Comparison of ENCODE assay signal across 5 worm cellular contexts in the genomic region with DNA sequence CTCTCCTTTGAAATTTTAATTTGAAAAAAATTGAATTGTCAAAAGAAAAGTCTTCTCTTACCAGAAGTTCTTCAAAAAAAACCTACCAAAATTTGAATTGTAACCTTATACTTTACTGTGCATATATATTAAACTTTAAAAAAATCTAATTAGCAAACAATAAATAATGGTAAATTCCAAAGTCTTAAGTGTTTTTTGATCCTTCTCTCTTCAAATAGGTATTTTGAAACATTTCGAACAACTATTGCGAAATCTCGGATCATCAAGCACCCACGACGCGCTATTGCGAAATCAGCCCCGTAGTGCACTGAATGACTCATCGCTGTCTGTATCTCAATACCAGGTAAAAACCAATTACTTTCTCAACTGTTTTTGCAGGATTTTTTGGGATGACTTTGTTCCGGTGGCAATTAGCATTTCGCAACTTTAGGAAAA.
TF ChIP-seq lines count a peak whose summit lies in the region.

No protein-coding gene starts in this region.

TF ChIP-seq in whole organism, L1 larva, 84 proteins besides CTCF, POLR2A, EP300 and RAD21 (continues in another document):
- TF ChIP-seq zag-1 (tag; optimal IDR thresholded peaks at IDR 0.05; lab: Kevin White, UChicago), result no peak
- TF ChIP-seq tbx-2 (tag; optimal IDR thresholded peaks at IDR 0.05; lab: Kevin White, UChicago), result no peak
- peak; percentile 7 to 39 for TF ChIP-seq lsy-2 (tag; optimal IDR thresholded peaks at IDR 0.05; lab: Kevin White, UChicago)
- no peak for TF ChIP-seq nhr-71 (tag; optimal IDR thresholded peaks at IDR 0.05; lab: Kevin White, UChicago)
- no peak for TF ChIP-seq fos-1 (tag; optimal IDR thresholded peaks at IDR 0.05; lab: Kevin White, UChicago)
- TF ChIP-seq alr-1 (tag; optimal IDR thresholded peaks at IDR 0.05; lab: Kevin White, UChicago; ENCODE audit: borderline replicate concordance), result no peak
- peak; percentile 28 for TF ChIP-seq hpl-2 (GFP tag; optimal IDR thresholded peaks at IDR 0.05; lab: Kevin White, UChicago)
- TF ChIP-seq mdl-1 (tag; optimal IDR thresholded peaks at IDR 0.05; lab: Kevin White, UChicago), result peak in 1 of 2 experiments; percentile 62
- TF ChIP-seq efl-1 (optimal IDR thresholded peaks at IDR 0.05; lab: Kevin White, UChicago), result peak in 1 of 2 experiments; percentile 54
- TF ChIP-seq efl-1 (GFP tag; optimal IDR thresholded peaks at IDR 0.05 in 1 of 2; lab: Kevin White, UChicago), result peak in 1 of 2 experiments; percentile 72
- TF ChIP-seq ceh-82 (tag; optimal IDR thresholded peaks at IDR 0.05; lab: Kevin White, UChicago), result peak; percentile 21 to 33 (median 21)
- TF ChIP-seq mab-9 (GFP tag; IDR thresholded peaks at IDR 0.05; lab: Robert Waterston, UW), result no peak; the same call in none of the 2 replicates
- peak; percentile 79 for TF ChIP-seq jun-1 (tag; optimal IDR thresholded peaks at IDR 0.05; lab: Kevin White, UChicago)
- peak; percentile 47 for TF ChIP-seq pax-3 (tag; optimal IDR thresholded peaks at IDR 0.05; lab: Kevin White, UChicago)
- TF ChIP-seq grh-1 (GFP tag; IDR thresholded peaks at IDR 0.05; lab: Robert Waterston, UW), result peak; percentile 39
- TF ChIP-seq nhr-90 (tag; optimal IDR thresholded peaks at IDR 0.05; lab: Kevin White, UChicago; ENCODE audit: poor library complexity), result no peak

TF ChIP-seq in whole organism, L3 larva, 47 proteins besides CTCF, POLR2A, EP300 and RAD21 (continues in another document):
- TF ChIP-seq ceh-16 (tag; optimal IDR thresholded peaks at IDR 0.05; lab: Kevin White, UChicago) (peak; percentile 54), pha-4 (tag; optimal IDR thresholded peaks at IDR 0.05; lab: Kevin White, UChicago) (peak; percentile 75), mdl-1 (tag; optimal IDR thresholded peaks at IDR 0.05; lab: Kevin White, UChicago) (no peak), nfya-1 (tag; optimal IDR thresholded peaks at IDR 0.05; lab: Kevin White, UChicago; ENCODE audit: insufficient read depth) (peak; percentile 66), lin-15B (tag; optimal IDR thresholded peaks at IDR 0.05; lab: Kevin White, UChicago) (peak; percentile 5), fos-1 (tag; optimal IDR thresholded peaks at IDR 0.05; lab: Kevin White, UChicago) (peak; percentile 92), nhr-28 (tag; optimal IDR thresholded peaks at IDR 0.05; lab: Kevin White, UChicago) (no peak), nhr-43 (tag; optimal IDR thresholded peaks at IDR 0.05; lab: Kevin White, UChicago; ENCODE audit: poor library complexity, severe bottlenecking) (peak; percentile 77), ztf-4 (tag; optimal IDR thresholded peaks at IDR 0.05; lab: Kevin White, UChicago) (peak; percentile 88), nhr-11 (tag; optimal IDR thresholded peaks at IDR 0.05; lab: Kevin White, UChicago) (peak; percentile 29), skn-1 (tag; optimal IDR thresholded peaks at IDR 0.05; lab: Kevin White, UChicago) (peak; percentile 55), elt-2 (tag; optimal IDR thresholded peaks at IDR 0.05; lab: Kevin White, UChicago) (peak; percentile 55), ama-1 (optimal IDR thresholded peaks at IDR 0.05; lab: Kevin White, UChicago) (peak; percentile 100), egl-5 (tag; optimal IDR thresholded peaks at IDR 0.05; lab: Kevin White, UChicago) (peak; percentile 91), aly-2 (tag; optimal IDR thresholded peaks at IDR 0.05; lab: Kevin White, UChicago) (no peak), mml-1 (tag; optimal IDR thresholded peaks at IDR 0.05; lab: Kevin White, UChicago) (no peak), eor-1 (tag; optimal IDR thresholded peaks at IDR 0.05; lab: Kevin White, UChicago) (peak in 1 of 2 experiments; percentile 61)

TF ChIP-seq in whole organism, early embryonic, 17 proteins besides CTCF, POLR2A, EP300 and RAD21:
- TF ChIP-seq flt-1 (GFP tag; IDR thresholded peaks at IDR 0.05; lab: Robert Waterston, UW) (0 out of 2 replicates have a peak, but pooled peaks have one; percentile 16), hnd-1 (tag; optimal IDR thresholded peaks at IDR 0.05; lab: Kevin White, UChicago) (peak; percentile 21), ceh-36 (tag; optimal IDR thresholded peaks at IDR 0.05; lab: Kevin White, UChicago) (no peak)

TF ChIP-seq in whole organism, midembryonic, 9 proteins besides CTCF, POLR2A, EP300 and RAD21:
- TF ChIP-seq flt-1 (GFP tag; IDR thresholded peaks at IDR 0.05; lab: Robert Waterston, UW) (peak; percentile 54; the same call in 1 of the 2 replicates), ztf-29 (GFP tag; IDR thresholded peaks at IDR 0.05; lab: Robert Waterston, UW) (no peak), cog-1 (tag; optimal IDR thresholded peaks at IDR 0.05; lab: Kevin White, UChicago) (no peak), T22C8.4 (GFP tag; IDR thresholded peaks at IDR 0.05; lab: Robert Waterston, UW) (0 out of 2 replicates have a peak, but pooled peaks have one; percentile 10), med-1 (GFP tag; optimal IDR thresholded peaks at IDR 0.05; lab: Kevin White, UChicago; ENCODE audit: insufficient read depth) (no peak), tab-1 (GFP tag; IDR thresholded peaks at IDR 0.05; lab: Robert Waterston, UW) (no peak), ztf-23 (GFP tag; IDR thresholded peaks at IDR 0.05; lab: Robert Waterston, UW) (no peak)

TF ChIP-seq in whole organism, young adult, 124 proteins besides CTCF, POLR2A, EP300 and RAD21 (continues in another document):
- TF ChIP-seq ceh-27 (GFP tag; optimal IDR thresholded peaks at IDR 0.05; lab: Kevin White, UChicago), result peak; percentile 79
- 0 out of 2 replicates have a peak, but pooled peaks have one; percentile 10 for TF ChIP-seq cebp-2 (GFP tag; IDR thresholded peaks at IDR 0.05; lab: Robert Waterston, UW)
- TF ChIP-seq F33H1.4 (GFP tag; IDR thresholded peaks at IDR 0.05; lab: Robert Waterston, UW), result 0 out of 2 replicates have a peak, but pooled peaks have one; percentile 4
- TF ChIP-seq mcd-1 (GFP tag; IDR thresholded peaks at IDR 0.05; lab: Robert Waterston, UW), result peak; percentile 39
- TF ChIP-seq let-607 (tag; optimal IDR thresholded peaks at IDR 0.05; lab: Kevin White, UChicago), result peak; percentile 37 to 40
- peak; percentile 78 for TF ChIP-seq Y67H2A.10 (GFP tag; conservative IDR thresholded peaks at IDR 0.05; lab: Robert Waterston, UW)
- peak; percentile 86 for TF ChIP-seq pbrm-1 (GFP tag; IDR thresholded peaks at IDR 0.05; lab: Robert Waterston, UW)
- TF ChIP-seq bed-2 (GFP tag; IDR thresholded peaks at IDR 0.05; lab: Robert Waterston, UW), result no peak
- no peak for TF ChIP-seq unc-62 (GFP tag; optimal IDR thresholded peaks at IDR 0.05; lab: Kevin White, UChicago)
- no peak for TF ChIP-seq T26A5.8 (tag; optimal IDR thresholded peaks at IDR 0.05; lab: Kevin White, UChicago)
- peak; percentile 95 for TF ChIP-seq chd-7 (tag; optimal IDR thresholded peaks at IDR 0.05; lab: Kevin White, UChicago)
- no peak for TF ChIP-seq nfya-1 (tag; optimal IDR thresholded peaks at IDR 0.05; lab: Kevin White, UChicago; ENCODE audit: borderline replicate concordance, insufficient read depth)
- TF ChIP-seq nhr-120 (GFP tag; IDR thresholded peaks at IDR 0.05; lab: Robert Waterston, UW), result no peak
- TF ChIP-seq madf-3 (GFP tag; IDR thresholded peaks at IDR 0.05; lab: Robert Waterston, UW), result peak; percentile 90
- TF ChIP-seq tbp1 (GFP tag; optimal IDR thresholded peaks at IDR 0.05; lab: Kevin White, UChicago), result peak; percentile 57
- TF ChIP-seq T07F8.4 (tag; optimal IDR thresholded peaks at IDR 0.05; lab: Kevin White, UChicago), result no peak
- TF ChIP-seq madf-10 (tag; optimal IDR thresholded peaks at IDR 0.05; lab: Kevin White, UChicago), result peak; percentile 1
- no peak for TF ChIP-seq mel-28 (tag; optimal IDR thresholded peaks at IDR 0.05; lab: Kevin White, UChicago; ENCODE audit: borderline replicate concordance)
- peak; percentile 86; the same call in 1 of the 2 replicates for TF ChIP-seq nfya-2 (GFP tag; IDR thresholded peaks at IDR 0.05; lab: Robert Waterston, UW)
- TF ChIP-seq efl-1 (GFP tag; optimal IDR thresholded peaks at IDR 0.05; lab: Kevin White, UChicago), result no peak
- no peak for TF ChIP-seq rpc-1 (optimal IDR thresholded peaks at IDR 0.05; lab: Kevin White, UChicago)
- no peak for TF ChIP-seq rpc-1 (tag; optimal IDR thresholded peaks at IDR 0.05; lab: Kevin White, UChicago)
- no peak for TF ChIP-seq xnd-1 (tag; optimal IDR thresholded peaks at IDR 0.05; lab: Kevin White, UChicago)
- TF ChIP-seq tbx-9 (tag; optimal IDR thresholded peaks at IDR 0.05; lab: Kevin White, UChicago; ENCODE audit: borderline replicate concordance), result no peak
- TF ChIP-seq nfyb-1 (GFP tag; IDR thresholded peaks at IDR 0.05; lab: Robert Waterston, UW), result peak; percentile 92
- no peak for TF ChIP-seq F22D6.2 (tag; optimal IDR thresholded peaks at IDR 0.05; lab: Kevin White, UChicago)
- peak; percentile 62 for TF ChIP-seq lin-54 (GFP tag; optimal IDR thresholded peaks at IDR 0.05; lab: Kevin White, UChicago)
- TF ChIP-seq Y95B8A.8 (GFP tag; IDR thresholded peaks at IDR 0.05; lab: Robert Waterston, UW), result peak; percentile 65
- no peak for TF ChIP-seq F57A8.1 (GFP tag; optimal IDR thresholded peaks at IDR 0.05; lab: Kevin White, UChicago)
- TF ChIP-seq madf-8 (GFP tag; conservative IDR thresholded peaks at IDR 0.05; lab: Robert Waterston, UW), result no peak
- TF ChIP-seq sea-2 (GFP tag; IDR thresholded peaks at IDR 0.05; lab: Robert Waterston, UW), result no peak
- TF ChIP-seq egl-44 (GFP tag; IDR thresholded peaks at IDR 0.05; lab: Robert Waterston, UW), result peak; percentile 52; the same call in 1 of the 2 replicates
- no peak for TF ChIP-seq lsy-27 (tag; optimal IDR thresholded peaks at IDR 0.05; lab: Kevin White, UChicago; ENCODE audit: borderline replicate concordance, insufficient read depth)
- no peak for TF ChIP-seq ceh-79 (tag; optimal IDR thresholded peaks at IDR 0.05; lab: Kevin White, UChicago)
- no peak for TF ChIP-seq B0035.1 (tag; optimal IDR thresholded peaks at IDR 0.05; lab: Kevin White, UChicago)
- peak; percentile 99 for TF ChIP-seq ama-1 (optimal IDR thresholded peaks at IDR 0.05; lab: Kevin White, UChicago)
- no peak for TF ChIP-seq ama-1 (GFP tag; optimal IDR thresholded peaks at IDR 0.05; lab: Kevin White, UChicago)
- TF ChIP-seq lag-1 (GFP tag; IDR thresholded peaks at IDR 0.05; lab: Robert Waterston, UW), result no peak
- peak in 1 of 3 experiments; percentile 29 for TF ChIP-seq lin-35 (GFP tag; optimal IDR thresholded peaks at IDR 0.05; lab: Kevin White, UChicago)
- peak; percentile 80; the same call in 1 of the 2 replicates for TF ChIP-seq ztf-28 (GFP tag; IDR thresholded peaks at IDR 0.05; lab: Robert Waterston, UW)
- no peak for TF ChIP-seq nhr-179 (tag; optimal IDR thresholded peaks at IDR 0.05; lab: Kevin White, UChicago)
- TF ChIP-seq Y56A3A.18 (GFP tag; IDR thresholded peaks at IDR 0.05; lab: Robert Waterston, UW), result peak; percentile 57
- TF ChIP-seq F55B11.4 (tag; optimal IDR thresholded peaks at IDR 0.05; lab: Kevin White, UChicago; ENCODE audit: borderline replicate concordance, insufficient read depth), result no peak
- no peak for TF ChIP-seq F49E8.2 (tag; optimal IDR thresholded peaks at IDR 0.05; lab: Kevin White, UChicago; ENCODE audit: insufficient read depth)

Comparison
In these comparisons a context has a peak if more than half of its experiments do, and no peak if none do; other contexts are left out.
1. Of the 8 proteins assayed by ChIP-seq in both whole organism, young adult and whole organism, L1 larva: peak only in whole organism, young adult: nhr-90; only in whole organism, L1 larva: dpl-1; in both: none; in neither: 2; mixed calls (peak in some experiments, not most) for 4.